Fruit fly (Drosophila melanogaster): ENCODE data around the gene gry.

dm6 chr3L:3162584-3162983 lies 36.3 kb upstream of the gry start:
- TF ChIP-seq pan (optimal IDR thresholded peaks at IDR 0.05) (no peak), usp (GFP tag; optimal IDR thresholded peaks at IDR 0.05) (no peak), psq (optimal IDR thresholded peaks at IDR 0.05) (no peak)

Measured in whole organism.